Worm (Caenorhabditis elegans) whole organism, late embryonic: Measurements from ENCODE around the gene K05F6.4.
"Not testable (repeated sequence)": the region's sequence is repeated elsewhere in the genome, so short reads cannot be mapped to it uniquely, and the experiment has no call there.

Source experiments
- C08G9.2 ChIP-seq: sonication (generic microtip); optimal IDR thresholded peaks from 2 replicates; lab custom pipeline; 2016; ENCODE audit warnings: mild to moderate bottlenecking, missing genetic modification characterization, moderate library complexity, missing compliant biosample characterization
- K02D7.2 ChIP-seq: sonication (generic microtip); optimal IDR thresholded peaks from 2 replicates; lab custom pipeline; 2017; ENCODE audit warnings: mild to moderate bottlenecking, missing genetic modification characterization, missing compliant biosample characterization
- K09A11.1 ChIP-seq: sonication (generic microtip); optimal IDR thresholded peaks from 2 replicates; lab custom pipeline; 2017; ENCODE audit warnings: antibody characterized with exemption, mild to moderate bottlenecking, missing genetic modification characterization, missing compliant biosample characterization; ENCODE audit not compliant: insufficient read depth
- ahr-1 ChIP-seq: sonication (generic microtip); optimal IDR thresholded peaks from 2 replicates; lab custom pipeline; 2016; ENCODE audit warnings: missing genetic modification characterization, missing compliant biosample characterization
- ceh-14 ChIP-seq: sonication (generic microtip); optimal IDR thresholded peaks from 2 replicates; lab custom pipeline; 2016; ENCODE audit warnings: missing genotype, missing genetic modification characterization, missing compliant biosample characterization
- ceh-19 ChIP-seq: fragments of 200-800 bp; sonication (Bioruptor generic); optimal IDR thresholded peaks from 2 replicates; lab custom pipeline; 2018; ENCODE audit warnings: mild to moderate bottlenecking, missing genetic modification characterization, missing compliant biosample characterization
- ceh-30 ChIP-seq: fragments of 150-350 bp; optimal IDR thresholded peaks from 2 replicates; lab custom pipeline; 2014; ENCODE audit warnings: missing biosample characterization, missing genetic modification characterization
- ceh-31 ChIP-seq: sonication (generic microtip); optimal IDR thresholded peaks from 2 replicates; lab custom pipeline; 2016; ENCODE audit warnings: missing genetic modification characterization, missing compliant biosample characterization
- ceh-34 ChIP-seq: sonication (generic microtip); optimal IDR thresholded peaks from 2 replicates; lab custom pipeline; 2016; ENCODE audit warnings: mild to moderate bottlenecking, missing genetic modification characterization, missing compliant biosample characterization
- ceh-6 ChIP-seq: fragments of 200-800 bp; sonication (Bioruptor generic); optimal IDR thresholded peaks from 2 replicates; lab custom pipeline; 2018; ENCODE audit warnings: mild to moderate bottlenecking, missing genetic modification characterization, missing compliant biosample characterization
- ceh-9 ChIP-seq: sonication (generic microtip); optimal IDR thresholded peaks from 2 replicates; lab custom pipeline; 2016; ENCODE audit warnings: mild to moderate bottlenecking, missing genetic modification characterization, inconsistent platforms, missing compliant biosample characterization
- dmd-4 ChIP-seq: sonication (generic microtip); optimal IDR thresholded peaks from 2 replicates; lab custom pipeline; 2016; ENCODE audit warnings: borderline replicate concordance, missing genetic modification characterization, missing compliant biosample characterization
- dve-1 ChIP-seq: sonication (generic microtip); optimal IDR thresholded peaks from 2 replicates; lab custom pipeline; 2017; ENCODE audit warnings: antibody characterized with exemption, mild to moderate bottlenecking, missing genetic modification characterization, missing compliant biosample characterization
- elt-2 ChIP-seq: sonication (generic microtip); optimal IDR thresholded peaks from 2 replicates; lab custom pipeline; 2016; ENCODE audit warnings: missing genetic modification reagents, missing genetic modification characterization, missing compliant biosample characterization
- elt-4 ChIP-seq: sonication (generic microtip); optimal IDR thresholded peaks from 2 replicates; lab custom pipeline; 2016; ENCODE audit warnings: missing genetic modification characterization, missing compliant biosample characterization
- ets-4 ChIP-seq: sonication (generic microtip); optimal IDR thresholded peaks from 2 replicates; lab custom pipeline; 2016; ENCODE audit warnings: missing genetic modification characterization, missing compliant biosample characterization
- eyg-1 ChIP-seq: sonication (generic microtip); optimal IDR thresholded peaks from 2 replicates; lab custom pipeline; 2016; ENCODE audit warnings: missing genotype, missing genetic modification characterization, missing compliant biosample characterization
- fkh-6 ChIP-seq: sonication (generic microtip); optimal IDR thresholded peaks from 2 replicates; lab custom pipeline; 2016; ENCODE audit warnings: missing genetic modification characterization, missing compliant biosample characterization
- gmeb-2 ChIP-seq: sonication (generic microtip); optimal IDR thresholded peaks from 2 replicates; lab custom pipeline; 2016; ENCODE audit warnings: missing genetic modification characterization, inconsistent platforms, missing compliant biosample characterization
- hlh-13 ChIP-seq: fragments of 200-800 bp; sonication (Bioruptor generic); optimal IDR thresholded peaks from 2 replicates; lab custom pipeline; 2018; ENCODE audit warnings: mild to moderate bottlenecking, missing genetic modification characterization, missing compliant biosample characterization
- lim-6 ChIP-seq: sonication (generic microtip); optimal IDR thresholded peaks from 2 replicates; lab custom pipeline; 2016; ENCODE audit warnings: missing genetic modification characterization, missing compliant biosample characterization
- madf-2 ChIP-seq: sonication (generic microtip); optimal IDR thresholded peaks from 2 replicates; lab custom pipeline; 2017; ENCODE audit warnings: missing genetic modification characterization, missing compliant biosample characterization
- mec-3 ChIP-seq: sonication (generic microtip); optimal IDR thresholded peaks from 2 replicates; lab custom pipeline; 2016; ENCODE audit warnings: borderline replicate concordance, missing genetic modification characterization, missing compliant biosample characterization
- nfya-1 ChIP-seq: sonication (generic microtip); optimal IDR thresholded peaks from 2 replicates; lab custom pipeline; 2017; ENCODE audit warnings: missing genetic modification characterization, mild to moderate bottlenecking, missing compliant biosample characterization, antibody characterized with exemption, moderate library complexity
- nhr-232 ChIP-seq: sonication (generic microtip); optimal IDR thresholded peaks from 2 replicates; lab custom pipeline; 2016; ENCODE audit warnings: missing genetic modification characterization, missing compliant biosample characterization
- npax-4 ChIP-seq: sonication (generic microtip); optimal IDR thresholded peaks from 2 replicates; lab custom pipeline; 2016; ENCODE audit warnings: missing genetic modification characterization, missing compliant biosample characterization
- odd-2 ChIP-seq: sonication (generic microtip); optimal IDR thresholded peaks from 2 replicates; lab custom pipeline; 2017; ENCODE audit warnings: antibody characterized with exemption, mild to moderate bottlenecking, missing genetic modification characterization, missing compliant biosample characterization
- pag-3 ChIP-seq: sonication (generic microtip); optimal IDR thresholded peaks from 2 replicates; lab custom pipeline; 2016; ENCODE audit warnings: missing compliant biosample characterization, missing genetic modification characterization, borderline replicate concordance
- pax-1 ChIP-seq: fragments of 150-350 bp; optimal IDR thresholded peaks from 2 replicates; lab custom pipeline; 2014; ENCODE audit warnings: missing biosample characterization, missing genetic modification characterization
- pha-2 ChIP-seq: sonication (generic microtip); optimal IDR thresholded peaks from 2 replicates; lab custom pipeline; 2017; ENCODE audit warnings: mild to moderate bottlenecking, missing genetic modification characterization, missing compliant biosample characterization
- pha-4 ChIP-seq: fragments of 150-350 bp; optimal IDR thresholded peaks from 2 replicates; lab custom pipeline; 2018; ENCODE audit warnings: missing biosample characterization, missing genetic modification reagents, missing genetic modification characterization
- pros-1 ChIP-seq: fragments of 150-350 bp; optimal IDR thresholded peaks from 2 replicates; lab custom pipeline; 2014; ENCODE audit warnings: missing biosample characterization, missing genetic modification reagents, missing genetic modification characterization
- ref-2 ChIP-seq: sonication (generic microtip); optimal IDR thresholded peaks from 2 replicates; lab custom pipeline; 2016; ENCODE audit warnings: missing genetic modification characterization, missing compliant biosample characterization
- rnt-1 ChIP-seq: sonication (generic microtip); optimal IDR thresholded peaks from 2 replicates; lab custom pipeline; 2016; ENCODE audit warnings: missing genetic modification characterization, missing compliant biosample characterization
- sdc-2 ChIP-seq: sonication (generic microtip); optimal IDR thresholded peaks from 2 replicates; lab custom pipeline; 2016; ENCODE audit warnings: missing genotype, missing genetic modification characterization, missing compliant biosample characterization
- tbx-2 ChIP-seq: sonication (generic microtip); optimal IDR thresholded peaks from 2 replicates; lab custom pipeline; 2016; ENCODE audit warnings: missing genetic modification characterization, missing compliant biosample characterization
- tbx-7 ChIP-seq: sonication (generic microtip); optimal IDR thresholded peaks from 2 replicates; lab custom pipeline; 2016; ENCODE audit warnings: missing genotype, missing genetic modification characterization, missing compliant biosample characterization
- unc-3 ChIP-seq, 2 experiments: fragments of 200-800 bp in 1 of 2; sonication (Bioruptor generic) in 1 of 2; sonication (generic microtip) in 1 of 2; conservative IDR thresholded peaks in 1 of 2; optimal IDR thresholded peaks in 1 of 2; 2 replicates each; pipeline versions ENCODE4 v1.3.6 to Lab custom; 2016 to 2022; ENCODE audit warnings: missing compliant biosample characterization in 2 of 2, missing genetic modification characterization in 2 of 2, missing genetic modification reagents in 1 of 2
- unc-55 ChIP-seq: sonication (generic microtip); optimal IDR thresholded peaks from 2 replicates; lab custom pipeline; 2017; ENCODE audit warnings: missing biosample characterization, missing genetic modification reagents, missing genetic modification characterization
- unc-86 ChIP-seq: sonication (generic microtip); optimal IDR thresholded peaks from 2 replicates; lab custom pipeline; 2016; ENCODE audit warnings: missing genetic modification characterization, missing compliant biosample characterization
- zip-5 ChIP-seq: sonication (generic microtip); optimal IDR thresholded peaks from 2 replicates; lab custom pipeline; 2016; ENCODE audit warnings: missing genetic modification characterization, missing compliant biosample characterization

The K05F6.4 gene

ce11 chrII:1545625-1546024 is 2.3 kb downstream of the K05F6.4 start, which contains the start of gene K05F6.12:
TSS of gene K05F6.12 (plus strand) at chrII:1545925.
- TF ChIP-seq pha-2 (tag; lab: Kevin White, UChicago), result no peak
- no peak for TF ChIP-seq lim-6 (tag; lab: Kevin White, UChicago)
- TF ChIP-seq pros-1, result no peak
- no peak for TF ChIP-seq zip-5 (tag; lab: Kevin White, UChicago)
- no peak for TF ChIP-seq ceh-34
- TF ChIP-seq dve-1 (tag; lab: Kevin White, UChicago), result no peak
- TF ChIP-seq rnt-1 (tag; lab: Kevin White, UChicago), result no peak
- no peak for TF ChIP-seq gmeb-2 (tag; lab: Kevin White, UChicago)
- no peak for TF ChIP-seq K09A11.1 (tag; lab: Kevin White, UChicago)
- TF ChIP-seq sdc-2 (tag; lab: Kevin White, UChicago), result no peak
- TF ChIP-seq ceh-19 (GFP tag; lab: Kevin White, UChicago), result no peak
- TF ChIP-seq ahr-1 (tag; lab: Kevin White, UChicago), result no peak
- no peak for TF ChIP-seq elt-2 (tag; lab: Kevin White, UChicago)

ce11 chrII:1550501-1550900 is 7.2 kb downstream of the K05F6.4 start, which contains the start of the genes fbxb-52 and fbxb-51:
TSS of gene fbxb-52 (minus strand) at chrII:1550601.
TSS of gene fbxb-51 (plus strand) at chrII:1550712.
- TF ChIP-seq ceh-9 (no peak), unc-55 (GFP tag; lab: Kevin White, UChicago) (no peak), elt-4 (no peak), tbx-7 (tag; lab: Kevin White, UChicago) (no peak), eyg-1 (no peak), nhr-232 (tag; lab: Kevin White, UChicago) (no peak), ets-4 (no peak), dmd-4 (tag; lab: Kevin White, UChicago) (no peak), npax-4 (tag; lab: Kevin White, UChicago) (no peak), unc-3 (GFP tag; conservative IDR thresholded peaks at IDR 0.05; lab: Robert Waterston, UW) (no peak), unc-3 (tag; optimal IDR thresholded peaks at IDR 0.05; lab: Kevin White, UChicago) (no peak), zip-5 (tag; lab: Kevin White, UChicago) (no peak), C08G9.2 (tag; lab: Kevin White, UChicago) (no peak), odd-2 (no peak), tbx-2 (tag; lab: Kevin White, UChicago) (no peak), ceh-6 (GFP tag; lab: Kevin White, UChicago) (no peak), ref-2 (tag; lab: Kevin White, UChicago) (no peak), nfya-1 (tag; lab: Kevin White, UChicago) (no peak), mec-3 (tag; lab: Kevin White, UChicago) (no peak)
- TF ChIP-seq, all 69 proteins: peak for 0

- TF ChIP-seq C08G9.2, unc-86, ceh-31 (tag; lab: Kevin White, UChicago): not testable (repeated sequence)
- TF ChIP-seq, all 69 proteins: peak for 0; not testable (repeated sequence) for 69
Measured at ce11 chrII:1556217-1556616, 12.9 kb downstream of the K05F6.4 start, which contains the start of the genes fbxb-54 and fbxb-50. TSS of gene fbxb-54 (minus strand) at chrII:1556317. TSS of gene fbxb-50 (plus strand) at chrII:1556443.

- TF ChIP-seq ceh-14 (tag; lab: Kevin White, UChicago) (no peak), K09A11.1 (tag; lab: Kevin White, UChicago) (no peak), nhr-232 (tag; lab: Kevin White, UChicago) (no peak), hlh-13 (GFP tag; lab: Kevin White, UChicago) (no peak), lim-6 (tag; lab: Kevin White, UChicago) (no peak), zip-5 (tag; lab: Kevin White, UChicago) (no peak), unc-55 (GFP tag; lab: Kevin White, UChicago) (no peak), rnt-1 (tag; lab: Kevin White, UChicago) (no peak), npax-4 (tag; lab: Kevin White, UChicago) (no peak), pha-4 (no peak), pax-1 (no peak), madf-2 (tag; lab: Kevin White, UChicago) (no peak), pag-3 (tag; lab: Kevin White, UChicago) (no peak), pros-1 (no peak), ceh-30 (tag; lab: Kevin White, UChicago) (no peak), ceh-31 (tag; lab: Kevin White, UChicago) (no peak), K02D7.2 (tag; lab: Kevin White, UChicago) (no peak), ref-2 (tag; lab: Kevin White, UChicago) (no peak), ahr-1 (tag; lab: Kevin White, UChicago) (no peak), fkh-6 (tag; lab: Kevin White, UChicago) (no peak)
- TF ChIP-seq, all 69 proteins: peak for 0
Measured at ce11 chrII:1560839-1561238, 17.6 kb downstream of the K05F6.4 start.
